Fruit fly (Drosophila melanogaster) whole organism, adult: ENCODE measurements around the gene CG34031.

ENCODE experiments used
- CG11617 ChIP-seq: fragments of 200-800 bp; sonication (Bioruptor generic); optimal IDR thresholded peaks from 2 replicates; lab custom pipeline; 2017; ENCODE audit warnings: mild to moderate bottlenecking, missing biosample characterization, missing genetic modification reagents, missing genetic modification characterization
- CG12768 ChIP-seq: fragments of 200-800 bp; sonication (Bioruptor generic); optimal IDR thresholded peaks from 2 replicates; lab custom pipeline; 2017; ENCODE audit warnings: missing biosample characterization, missing genetic modification characterization, mild to moderate bottlenecking, moderate library complexity, missing genetic modification reagents
- CG14711 ChIP-seq: fragments of 200-800 bp; sonication (Bioruptor generic); optimal IDR thresholded peaks from 2 replicates; lab custom pipeline; 2018; ENCODE audit warnings: missing biosample characterization, mild to moderate bottlenecking, missing genetic modification characterization, moderate library complexity
- CG1620 ChIP-seq: fragments of 200-800 bp; sonication (Bioruptor generic); optimal IDR thresholded peaks from 2 replicates; lab custom pipeline; 2016; ENCODE audit warnings: missing biosample characterization, missing genetic modification characterization
- CG33017 ChIP-seq: fragments of 200-800 bp; sonication (Bioruptor generic); optimal IDR thresholded peaks from 2 replicates; lab custom pipeline; 2018; ENCODE audit warnings: missing biosample characterization, mild to moderate bottlenecking, missing genetic modification characterization, moderate library complexity
- CG5204 ChIP-seq: fragments of 200-800 bp; sonication (Bioruptor generic); optimal IDR thresholded peaks from 2 replicates; lab custom pipeline; 2016; ENCODE audit warnings: missing biosample characterization, missing genetic modification characterization
- CG7045 ChIP-seq: fragments of 200-800 bp; sonication (Bioruptor generic); optimal IDR thresholded peaks from 2 replicates; lab custom pipeline; 2017; ENCODE audit warnings: missing biosample characterization, mild to moderate bottlenecking, missing genetic modification characterization
- CG7101 ChIP-seq: fragments of 200-800 bp; sonication (Bioruptor generic); optimal IDR thresholded peaks from 2 replicates; lab custom pipeline; 2018; ENCODE audit warnings: missing biosample characterization, mild to moderate bottlenecking, missing genetic modification characterization, moderate library complexity
- Clk ChIP-seq: fragments of 200-800 bp; sonication (Bioruptor generic); optimal IDR thresholded peaks from 2 replicates; lab custom pipeline; 2017; ENCODE audit warnings: missing biosample characterization, missing genetic modification characterization
- Crg-1 ChIP-seq: fragments of 200-800 bp; sonication (Bioruptor generic); optimal IDR thresholded peaks from 2 replicates; lab custom pipeline; 2016; ENCODE audit warnings: missing biosample characterization, missing genetic modification characterization
- Hr96 ChIP-seq: fragments of 200-800 bp; sonication (Bioruptor generic); optimal IDR thresholded peaks from 2 replicates; lab custom pipeline; 2016; ENCODE audit warnings: missing biosample characterization, missing genetic modification characterization
- Mnt ChIP-seq: fragments of 200-800 bp; sonication (Bioruptor generic); optimal IDR thresholded peaks from 2 replicates; lab custom pipeline; 2016; ENCODE audit warnings: missing biosample characterization, mild to moderate bottlenecking, missing genetic modification characterization
- bab1 ChIP-seq: fragments of 200-800 bp; sonication (Bioruptor generic); optimal IDR thresholded peaks from 3 replicates; lab custom pipeline; 2019; ENCODE audit warnings: missing biosample characterization, mild to moderate bottlenecking, missing genetic modification characterization, moderate library complexity
- cic ChIP-seq: fragments of 200-800 bp; sonication (Bioruptor generic); optimal IDR thresholded peaks from 2 replicates; lab custom pipeline; 2017; ENCODE audit warnings: missing biosample characterization, mild to moderate bottlenecking, missing genetic modification characterization, moderate library complexity
- cnc ChIP-seq, 2 experiments: fragments of >200 bp; optimal IDR thresholded peaks; 2 replicates each; lab custom pipeline; 2017
- kay ChIP-seq: fragments of 200-800 bp; sonication (Bioruptor generic); peaks from one replicate; lab custom pipeline; 2016; ENCODE audit warnings: missing biosample characterization, missing genetic modification characterization, borderline replicate concordance
- ovo ChIP-seq: fragments of 200-800 bp; sonication (Bioruptor generic); optimal IDR thresholded peaks from 2 replicates; lab custom pipeline; 2016; ENCODE audit warnings: missing biosample characterization, missing genetic modification characterization
- pad ChIP-seq: fragments of 200-800 bp; sonication (Bioruptor generic); optimal IDR thresholded peaks from 3 replicates; lab custom pipeline; 2017; ENCODE audit warnings: missing biosample characterization, missing genetic modification characterization, mild to moderate bottlenecking, moderate library complexity, missing genetic modification reagents
- tj ChIP-seq: fragments of 200-800 bp; sonication (Bioruptor generic); optimal IDR thresholded peaks from 3 replicates; lab custom pipeline; 2017; ENCODE audit warnings: missing biosample characterization, mild to moderate bottlenecking, missing genetic modification characterization, moderate library complexity
- toe ChIP-seq: fragments of 200-800 bp; sonication (Bioruptor generic); optimal IDR thresholded peaks from 2 replicates; lab custom pipeline; 2016; ENCODE audit warnings: missing biosample characterization, missing genetic modification characterization

The CG34031 gene

DNA sequence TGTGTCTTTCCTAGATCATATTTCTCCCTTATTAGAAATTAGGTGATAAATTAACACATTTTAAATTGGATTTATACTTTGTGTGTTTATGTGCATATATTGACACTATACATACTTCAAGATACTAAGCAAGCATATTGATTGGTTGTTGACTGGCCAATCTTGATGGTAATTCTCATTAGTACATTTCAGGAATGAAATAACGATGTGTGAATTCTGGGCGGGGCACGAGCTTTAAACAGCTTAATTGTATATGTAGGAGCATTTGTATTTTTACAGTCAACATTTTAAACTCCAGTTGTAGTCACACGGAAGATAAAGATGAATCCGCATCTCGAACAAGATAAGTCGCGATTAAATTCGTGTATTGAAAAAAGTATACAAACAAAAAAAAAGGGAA lies at the start of gene CG34031:
CG34031 (plus strand) TSS at position 301 of the 400 bp plus-strand sequence.
- TF ChIP-seq Crg-1 (GFP tag; lab: Kevin White, UChicago) (no peak), CG5204 (GFP tag; lab: Kevin White, UChicago) (no peak), CG12768 (GFP tag; lab: Kevin White, UChicago) (no peak), cnc (optimal IDR thresholded peaks at IDR 0.05; lab: Kevin White, UChicago) (no peak), Clk (GFP tag; lab: Kevin White, UChicago) (no peak), CG7045 (GFP tag; lab: Kevin White, UChicago) (no peak), ovo (GFP tag; lab: Kevin White, UChicago) (no peak), CG1620 (GFP tag; lab: Kevin White, UChicago) (no peak), cic (no peak), pad (GFP tag; lab: Kevin White, UChicago) (no peak), CG14711 (no peak), Hr96 (GFP tag; lab: Kevin White, UChicago) (no peak), CG33017 (tag; lab: Kevin White, UChicago) (no peak)

DNA sequence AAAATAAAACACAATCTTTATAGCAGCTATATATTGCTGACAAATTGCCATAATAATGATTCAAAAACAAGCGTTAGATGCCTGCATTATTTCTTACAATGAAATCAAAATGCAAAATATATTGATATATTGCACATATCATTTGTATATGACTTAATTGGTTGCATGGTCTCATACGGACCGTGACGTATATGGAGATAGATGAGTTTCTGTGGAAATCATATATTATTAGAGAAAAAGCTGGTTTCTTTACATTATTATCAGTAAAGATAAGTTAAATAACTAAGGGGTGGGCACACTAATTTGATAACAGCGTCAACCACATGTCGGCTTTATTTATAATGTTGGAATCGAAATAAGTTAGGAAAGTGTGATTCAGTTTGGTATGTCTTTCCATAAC lies 48.5 kb upstream of the CG34031 start, which contains the start of gene CG33217:
CG33217 (plus strand) TSS at position 290 of the 400 bp plus-strand sequence.
- TF ChIP-seq pad (GFP tag; lab: Kevin White, UChicago) = no peak
- no peak for TF ChIP-seq toe (GFP tag; lab: Kevin White, UChicago)
- TF ChIP-seq CG33017 (tag; lab: Kevin White, UChicago) = no peak
- no peak for TF ChIP-seq CG11617 (GFP tag; lab: Kevin White, UChicago)
- TF ChIP-seq CG12768 (GFP tag; lab: Kevin White, UChicago) = no peak
- peak; percentile 29 for TF ChIP-seq bab1 (GFP tag; lab: Kevin White, UChicago)
- TF ChIP-seq Hr96 (GFP tag; lab: Kevin White, UChicago) = no peak
- TF ChIP-seq CG5204 (GFP tag; lab: Kevin White, UChicago) = no peak
- TF ChIP-seq cnc (optimal IDR thresholded peaks at IDR 0.05; lab: Kevin White, UChicago) = no peak
- no peak for TF ChIP-seq tj
- peak; percentile 22 for TF ChIP-seq CG1620 (GFP tag; lab: Kevin White, UChicago)
- TF ChIP-seq cic = no peak
- no peak for TF ChIP-seq Clk (GFP tag; lab: Kevin White, UChicago)
- no peak for TF ChIP-seq kay (GFP tag; lab: Kevin White, UChicago)
- no peak for TF ChIP-seq ovo (GFP tag; lab: Kevin White, UChicago)
- peak; percentile 50 for TF ChIP-seq Mnt (GFP tag; lab: Kevin White, UChicago)
- TF ChIP-seq CG7045 (GFP tag; lab: Kevin White, UChicago) = no peak
- no peak for TF ChIP-seq CG14711
- no peak for TF ChIP-seq CG7101 (tag; lab: Kevin White, UChicago)
- TF ChIP-seq Crg-1 (GFP tag; lab: Kevin White, UChicago) = no peak

DNA sequence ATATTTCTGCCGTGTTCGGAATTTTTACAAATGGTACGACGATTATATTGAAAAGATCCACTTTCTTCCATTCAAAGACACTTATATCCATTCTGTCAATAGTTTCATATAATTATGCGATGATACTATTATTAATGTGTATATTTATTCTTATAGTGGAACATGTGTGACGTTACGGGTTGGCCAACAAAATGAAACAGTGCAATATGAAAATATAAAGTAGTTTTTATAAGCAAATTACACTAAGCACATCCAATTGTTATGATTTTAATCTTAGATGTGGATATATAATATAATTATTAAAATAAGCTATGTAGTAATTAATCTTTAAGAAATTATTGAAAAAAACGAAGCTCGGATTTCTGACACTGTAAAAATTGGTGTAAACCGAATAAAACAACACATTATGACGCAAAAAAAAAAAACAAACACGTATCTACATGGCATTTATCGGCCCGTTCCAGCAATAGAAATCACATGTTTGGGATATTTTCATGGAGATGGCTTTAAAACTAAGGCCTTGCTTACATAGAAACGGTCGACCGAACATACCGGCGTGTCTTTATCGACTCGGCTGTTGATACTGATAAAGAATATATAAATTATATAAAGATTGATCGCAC lies 23.8 kb upstream of the CG34031 start, which contains the start of gene Vps11:
Vps11 (minus strand) TSS at position 203 of the 623 bp plus-strand sequence.
- TF ChIP-seq CG1620 (GFP tag; lab: Kevin White, UChicago) (no peak), CG5204 (GFP tag; lab: Kevin White, UChicago) (no peak), bab1 (GFP tag; lab: Kevin White, UChicago) (no peak), CG33017 (tag; lab: Kevin White, UChicago) (no peak), toe (GFP tag; lab: Kevin White, UChicago) (no peak), Clk (GFP tag; lab: Kevin White, UChicago) (no peak), Crg-1 (GFP tag; lab: Kevin White, UChicago) (no peak), tj (no peak), Mnt (GFP tag; lab: Kevin White, UChicago) (no peak), ovo (GFP tag; lab: Kevin White, UChicago) (no peak), cic (no peak), CG12768 (GFP tag; lab: Kevin White, UChicago) (no peak)

DNA sequence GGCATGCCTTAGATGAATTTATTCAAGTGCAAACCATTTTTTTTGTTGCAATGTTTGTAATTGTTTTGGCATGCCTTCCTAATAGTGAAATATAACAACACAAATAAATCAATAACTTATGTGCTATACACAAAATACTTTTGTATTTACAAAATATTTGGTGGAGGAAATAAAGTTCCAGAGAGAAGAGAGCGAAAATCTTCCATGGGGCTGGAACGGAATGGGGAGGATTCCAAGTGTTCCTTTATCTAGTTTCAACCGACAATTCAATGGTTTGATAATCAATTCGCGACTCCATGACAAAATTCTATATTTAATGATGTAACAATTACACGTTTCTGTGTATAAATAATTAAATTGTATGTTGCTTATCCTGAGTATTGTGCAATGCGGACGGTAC lies 32.2 kb downstream of the CG34031 start, which contains the start of gene nAChRalpha4:
nAChRalpha4 (plus strand) TSS at position 246 of the 400 bp plus-strand sequence.
- no peak for TF ChIP-seq CG14711
- TF ChIP-seq tj = no peak
- no peak for TF ChIP-seq CG7101 (tag; lab: Kevin White, UChicago)
- no peak for TF ChIP-seq CG1620 (GFP tag; lab: Kevin White, UChicago)
- no peak for TF ChIP-seq Clk (GFP tag; lab: Kevin White, UChicago)
- TF ChIP-seq bab1 (GFP tag; lab: Kevin White, UChicago) = no peak
- no peak for TF ChIP-seq CG12768 (GFP tag; lab: Kevin White, UChicago)
- TF ChIP-seq Mnt (GFP tag; lab: Kevin White, UChicago) = no peak
- TF ChIP-seq CG33017 (tag; lab: Kevin White, UChicago) = no peak
- TF ChIP-seq cic = no peak
- no peak for TF ChIP-seq pad (GFP tag; lab: Kevin White, UChicago)
- no peak for TF ChIP-seq CG11617 (GFP tag; lab: Kevin White, UChicago)
- no peak for TF ChIP-seq CG7045 (GFP tag; lab: Kevin White, UChicago)

DNA sequence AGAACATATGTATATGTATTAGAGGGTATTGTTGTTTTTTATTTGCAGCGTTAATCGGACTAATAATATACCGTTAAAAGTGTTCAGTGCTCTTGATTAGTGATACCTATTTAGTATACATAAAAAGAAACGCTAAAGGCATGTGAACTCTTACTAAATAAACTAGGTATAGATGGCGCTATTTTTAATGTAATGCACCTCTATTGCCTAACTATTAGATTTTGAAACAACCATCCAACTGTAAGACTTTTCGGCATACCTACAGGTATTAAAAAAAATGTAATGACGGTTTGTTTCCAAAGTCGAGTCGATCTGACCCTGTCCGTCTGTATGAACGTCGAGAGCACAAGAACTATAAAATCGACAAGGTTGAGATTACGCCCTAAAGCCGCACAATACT lies 32.8 kb downstream of the CG34031 start:
- TF ChIP-seq CG5204 (GFP tag; lab: Kevin White, UChicago) (no peak), ovo (GFP tag; lab: Kevin White, UChicago) (no peak), toe (GFP tag; lab: Kevin White, UChicago) (no peak), bab1 (GFP tag; lab: Kevin White, UChicago) (no peak), tj (no peak), CG33017 (tag; lab: Kevin White, UChicago) (no peak), pad (GFP tag; lab: Kevin White, UChicago) (no peak), CG7101 (tag; lab: Kevin White, UChicago) (no peak), CG1620 (GFP tag; lab: Kevin White, UChicago) (no peak), cnc (optimal IDR thresholded peaks at IDR 0.05; lab: Kevin White, UChicago) (no peak), Clk (GFP tag; lab: Kevin White, UChicago) (no peak), Mnt (GFP tag; lab: Kevin White, UChicago) (no peak), CG12768 (GFP tag; lab: Kevin White, UChicago) (no peak), CG7045 (GFP tag; lab: Kevin White, UChicago) (no peak), Hr96 (GFP tag; lab: Kevin White, UChicago) (no peak), kay (GFP tag; lab: Kevin White, UChicago) (no peak)
